Worm (Caenorhabditis elegans): ENCODE measurements around the gene pst-2.

Gene pst-2

ce11 chrIII:5709224-5709623, 29.0 kb downstream of the pst-2 start, which contains the start of gene hpo-28:
Gene hpo-28 (minus strand): TSS chrIII:5709324.
- TF ChIP-seq hnd-1 (tag; optimal IDR thresholded peaks at IDR 0.05) (no peak), tbx-11 (GFP tag; IDR thresholded peaks at IDR 0.05) (no peak), hmg-4 (GFP tag; optimal IDR thresholded peaks at IDR 0.05) (no peak), sea-1 (GFP tag; conservative IDR thresholded peaks at IDR 0.05) (no peak), hmbx-1 (tag; optimal IDR thresholded peaks at IDR 0.05) (no peak), ceh-36 (tag; optimal IDR thresholded peaks at IDR 0.05) (no peak), tbx-37 (GFP tag; conservative IDR thresholded peaks at IDR 0.05) (no peak), flt-1 (GFP tag; IDR thresholded peaks at IDR 0.05) (no peak), scrt-1 (GFP tag; IDR thresholded peaks at IDR 0.05) (no peak), B0310.2 (tag; optimal IDR thresholded peaks at IDR 0.05) (no peak), pes-1 (GFP tag; IDR thresholded peaks at IDR 0.05) (no peak), ets-7 (tag; optimal IDR thresholded peaks at IDR 0.05) (no peak), aly-1 (tag; optimal IDR thresholded peaks at IDR 0.05) (no peak), ama-1 (optimal IDR thresholded peaks at IDR 0.05) (no peak), F13C5.2 (tag; optimal IDR thresholded peaks at IDR 0.05) (no peak), ceh-13 (GFP tag; optimal IDR thresholded peaks at IDR 0.05) (no peak), tra-4 (tag; optimal IDR thresholded peaks at IDR 0.05) (no peak)

- TF ChIP-seq F13C5.2 (tag; optimal IDR thresholded peaks at IDR 0.05), result no peak
- no peak for TF ChIP-seq hnd-1 (tag; optimal IDR thresholded peaks at IDR 0.05)
- TF ChIP-seq B0310.2 (tag; optimal IDR thresholded peaks at IDR 0.05), result no peak
- TF ChIP-seq tbx-37 (GFP tag; conservative IDR thresholded peaks at IDR 0.05), result no peak
- TF ChIP-seq flt-1 (GFP tag; IDR thresholded peaks at IDR 0.05), result no peak
- TF ChIP-seq scrt-1 (GFP tag; IDR thresholded peaks at IDR 0.05), result no peak
- no peak for TF ChIP-seq ceh-13 (GFP tag; optimal IDR thresholded peaks at IDR 0.05)
- no peak for TF ChIP-seq hmg-4 (GFP tag; optimal IDR thresholded peaks at IDR 0.05)
- no peak for TF ChIP-seq tbx-11 (GFP tag; IDR thresholded peaks at IDR 0.05)
- TF ChIP-seq ama-1 (optimal IDR thresholded peaks at IDR 0.05), result no peak
- TF ChIP-seq tra-4 (tag; optimal IDR thresholded peaks at IDR 0.05), result no peak
Measured at ce11 chrIII:5710045-5710444, 29.8 kb downstream of the pst-2 start, which contains the start of gene B0336.12. Gene B0336.12 (minus strand): TSS chrIII:5710145.

ce11 chrIII:5710676-5711075, 30.4 kb downstream of the pst-2 start:
- TF ChIP-seq hmbx-1 (tag; optimal IDR thresholded peaks at IDR 0.05) (no peak), tbx-11 (GFP tag; IDR thresholded peaks at IDR 0.05) (no peak), aly-1 (tag; optimal IDR thresholded peaks at IDR 0.05) (peak; percentile 3), tra-4 (tag; optimal IDR thresholded peaks at IDR 0.05) (no peak), sea-1 (GFP tag; conservative IDR thresholded peaks at IDR 0.05) (0 out of 2 replicates have a peak, but pooled peaks have one; percentile 26), ets-7 (tag; optimal IDR thresholded peaks at IDR 0.05) (no peak), pes-1 (GFP tag; IDR thresholded peaks at IDR 0.05) (no peak), ceh-36 (tag; optimal IDR thresholded peaks at IDR 0.05) (no peak)

ce11 chrIII:5711242-5711641, 31.0 kb downstream of the pst-2 start, which contains the start of gene rbm-26:
Gene rbm-26 (plus strand): TSS chrIII:5711542.
- TF ChIP-seq tbx-37 (GFP tag; conservative IDR thresholded peaks at IDR 0.05), result no peak

- TF ChIP-seq tbx-11 (GFP tag; IDR thresholded peaks at IDR 0.05) (no peak), ceh-36 (tag; optimal IDR thresholded peaks at IDR 0.05) (no peak), aly-1 (tag; optimal IDR thresholded peaks at IDR 0.05) (no peak), ceh-13 (GFP tag; optimal IDR thresholded peaks at IDR 0.05) (no peak), ama-1 (optimal IDR thresholded peaks at IDR 0.05) (no peak), hmbx-1 (tag; optimal IDR thresholded peaks at IDR 0.05) (no peak), pes-1 (GFP tag; IDR thresholded peaks at IDR 0.05) (no peak)
Measured at ce11 chrIII:5711881-5712643, 31.8 kb downstream of the pst-2 start.

- TF ChIP-seq sea-1 (GFP tag; conservative IDR thresholded peaks at IDR 0.05) (no peak), ceh-36 (tag; optimal IDR thresholded peaks at IDR 0.05) (no peak), aly-1 (tag; optimal IDR thresholded peaks at IDR 0.05) (no peak), ama-1 (optimal IDR thresholded peaks at IDR 0.05) (no peak)
Measured at ce11 chrIII:5714230-5714983, 34.2 kb downstream of the pst-2 start, which contains the start of gene arf-1. Gene arf-1 (plus strand): TSS chrIII:5714886.

- TF ChIP-seq sea-1 (GFP tag; conservative IDR thresholded peaks at IDR 0.05) (no peak), tbx-11 (GFP tag; IDR thresholded peaks at IDR 0.05) (no peak), pes-1 (GFP tag; IDR thresholded peaks at IDR 0.05) (no peak), F13C5.2 (tag; optimal IDR thresholded peaks at IDR 0.05) (no peak), hmg-4 (GFP tag; optimal IDR thresholded peaks at IDR 0.05) (no peak), flt-1 (GFP tag; IDR thresholded peaks at IDR 0.05) (no peak), ceh-36 (tag; optimal IDR thresholded peaks at IDR 0.05) (peak; percentile 27), ama-1 (optimal IDR thresholded peaks at IDR 0.05) (peak; percentile 83)
Measured at ce11 chrIII:5714984-5715454, 34.8 kb downstream of the pst-2 start.

ce11 chrIII:5715467-5715866, 35.2 kb downstream of the pst-2 start:
- TF ChIP-seq pes-1 (GFP tag; IDR thresholded peaks at IDR 0.05) (no peak), tra-4 (tag; optimal IDR thresholded peaks at IDR 0.05) (no peak), scrt-1 (GFP tag; IDR thresholded peaks at IDR 0.05) (no peak), tbx-11 (GFP tag; IDR thresholded peaks at IDR 0.05) (no peak), sea-1 (GFP tag; conservative IDR thresholded peaks at IDR 0.05) (no peak), ceh-13 (GFP tag; optimal IDR thresholded peaks at IDR 0.05) (no peak), flt-1 (GFP tag; IDR thresholded peaks at IDR 0.05) (no peak), B0310.2 (tag; optimal IDR thresholded peaks at IDR 0.05) (no peak), F13C5.2 (tag; optimal IDR thresholded peaks at IDR 0.05) (peak; percentile 54), hmg-4 (GFP tag; optimal IDR thresholded peaks at IDR 0.05) (peak; percentile 61), ama-1 (optimal IDR thresholded peaks at IDR 0.05) (no peak), hmbx-1 (tag; optimal IDR thresholded peaks at IDR 0.05) (no peak), hnd-1 (tag; optimal IDR thresholded peaks at IDR 0.05) (no peak), aly-1 (tag; optimal IDR thresholded peaks at IDR 0.05) (peak; percentile 70), ets-7 (tag; optimal IDR thresholded peaks at IDR 0.05) (peak; percentile 11), tbx-37 (GFP tag; conservative IDR thresholded peaks at IDR 0.05) (0 out of 2 replicates have a peak, but pooled peaks have one; percentile 8), ceh-36 (tag; optimal IDR thresholded peaks at IDR 0.05) (no peak)

Measured in whole organism, early embryonic.